Worm (Caenorhabditis elegans): Measurements from ENCODE around the gene F32E10.8.
A peak's percentile ranks its signal among the peaks of the same experiment; 100 is the strongest.

The F32E10.8 gene

DNA sequence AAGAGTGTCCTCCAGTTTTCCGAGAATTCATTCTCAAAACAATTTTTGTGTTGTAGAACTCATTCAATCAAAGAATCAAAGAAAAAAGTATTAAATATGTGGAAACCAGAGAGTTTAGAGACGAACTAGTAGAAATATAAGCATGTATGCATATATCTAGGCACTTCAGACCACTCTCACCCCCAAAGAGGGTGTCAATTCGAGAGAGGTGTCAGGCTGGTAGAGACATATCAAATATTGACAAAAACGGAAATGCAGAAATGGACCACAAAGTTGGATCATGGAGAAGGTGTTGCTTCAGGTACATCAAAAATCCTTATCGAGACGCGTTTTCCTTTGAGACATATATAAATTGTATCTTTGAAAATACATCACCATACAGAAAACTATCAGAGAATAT is 43.7 kb upstream of the F32E10.8 start:
- TF ChIP-seq dpl-1 (GFP tag; optimal IDR thresholded peaks at IDR 0.05) (no peak), hlh-17 (GFP tag; optimal IDR thresholded peaks at IDR 0.05; ENCODE audit: borderline replicate concordance) (no peak), zip-4 (GFP tag; optimal IDR thresholded peaks at IDR 0.05) (no peak), ama-1 (optimal IDR thresholded peaks at IDR 0.05) (no peak), rnt-1 (tag; optimal IDR thresholded peaks at IDR 0.05) (no peak), fos-1 (tag; optimal IDR thresholded peaks at IDR 0.05) (no peak), lin-14 (GFP tag; optimal IDR thresholded peaks at IDR 0.05) (peak; percentile 43)

ce11 chrIV:7530226-7531070 is 37.0 kb upstream of the F32E10.8 start:
- TF ChIP-seq C04F5.9 (tag; optimal IDR thresholded peaks at IDR 0.05) (no peak), F16B12.6 (tag; optimal IDR thresholded peaks at IDR 0.05) (no peak), lin-14 (GFP tag; optimal IDR thresholded peaks at IDR 0.05) (peak; percentile 79), rnt-1 (tag; optimal IDR thresholded peaks at IDR 0.05) (no peak), mdl-1 (tag; optimal IDR thresholded peaks at IDR 0.05) (peak in 1 of 2 experiments; percentile 4), lin-13 (GFP tag; optimal IDR thresholded peaks at IDR 0.05) (no peak), aly-2 (tag; optimal IDR thresholded peaks at IDR 0.05) (no peak), mep-1 (tag; optimal IDR thresholded peaks at IDR 0.05) (peak; percentile 26), blmp-1 (tag; optimal IDR thresholded peaks at IDR 0.05) (peak; percentile 87), nhr-20 (tag; optimal IDR thresholded peaks at IDR 0.05) (peak; percentile 30), lin-39 (tag; optimal IDR thresholded peaks at IDR 0.05) (no peak), nhr-71 (tag; optimal IDR thresholded peaks at IDR 0.05) (peak; percentile 34), ama-1 (optimal IDR thresholded peaks at IDR 0.05) (no peak), nhr-85 (tag) (peak; percentile 87), efl-1 (optimal IDR thresholded peaks at IDR 0.05) (no peak), efl-1 (GFP tag; optimal IDR thresholded peaks at IDR 0.05 in 1 of 2) (peak in 1 of 2 experiments; percentile 1), unc-130 (tag; optimal IDR thresholded peaks at IDR 0.05) (no peak), lsy-2 (tag; optimal IDR thresholded peaks at IDR 0.05) (peak in 1 of 2 experiments; percentile 44), nhr-84 (tag; optimal IDR thresholded peaks at IDR 0.05) (no peak), nhr-28 (tag; optimal IDR thresholded peaks at IDR 0.05) (no peak), elt-3 (tag; optimal IDR thresholded peaks at IDR 0.05) (peak in 3 of 6 experiments; percentile 2 to 59 (median 12)), lin-15B (tag; optimal IDR thresholded peaks at IDR 0.05) (no peak), dsc-1 (tag; optimal IDR thresholded peaks at IDR 0.05) (peak; percentile 40), snu-23 (GFP tag; optimal IDR thresholded peaks at IDR 0.05) (peak; percentile 56), unc-30 (tag; optimal IDR thresholded peaks at IDR 0.05) (no peak), vab-15 (tag; optimal IDR thresholded peaks at IDR 0.05) (no peak), efl-3 (GFP tag; optimal IDR thresholded peaks at IDR 0.05) (no peak), hpl-2 (GFP tag; optimal IDR thresholded peaks at IDR 0.05) (no peak)

ce11 chrIV:7532360-7532759 is 35.0 kb upstream of the F32E10.8 start, which contains the start of gene R05G6.1:
R05G6.1 (plus strand) TSS chrIV:7532660.
- TF ChIP-seq hlh-17 (GFP tag; optimal IDR thresholded peaks at IDR 0.05; ENCODE audit: borderline replicate concordance) (no peak), hlh-4 (tag; optimal IDR thresholded peaks at IDR 0.05) (peak; percentile 44)

ce11 chrIV:7542485-7543001 is 24.9 kb upstream of the F32E10.8 start, which contains the start of gene R05G6.10:
R05G6.10 (minus strand) TSS chrIV:7542535.
- TF ChIP-seq lin-39 (tag; optimal IDR thresholded peaks at IDR 0.05) (no peak), ceh-63 (GFP tag; optimal IDR thresholded peaks at IDR 0.05) (no peak), F16B12.6 (tag; optimal IDR thresholded peaks at IDR 0.05) (no peak), xbp-1 (tag; optimal IDR thresholded peaks at IDR 0.05) (no peak), lin-14 (GFP tag; optimal IDR thresholded peaks at IDR 0.05) (peak; percentile 49), snpc-4 (tag; optimal IDR thresholded peaks at IDR 0.05) (no peak), elt-2 (tag; optimal IDR thresholded peaks at IDR 0.05) (no peak), efl-3 (GFP tag; optimal IDR thresholded peaks at IDR 0.05) (no peak), elt-3 (tag; optimal IDR thresholded peaks at IDR 0.05) (no peak)

All from whole organism, L1 larva.